Fruit fly (Drosophila melanogaster): ENCODE data around the gene Tcs4.

DNA sequence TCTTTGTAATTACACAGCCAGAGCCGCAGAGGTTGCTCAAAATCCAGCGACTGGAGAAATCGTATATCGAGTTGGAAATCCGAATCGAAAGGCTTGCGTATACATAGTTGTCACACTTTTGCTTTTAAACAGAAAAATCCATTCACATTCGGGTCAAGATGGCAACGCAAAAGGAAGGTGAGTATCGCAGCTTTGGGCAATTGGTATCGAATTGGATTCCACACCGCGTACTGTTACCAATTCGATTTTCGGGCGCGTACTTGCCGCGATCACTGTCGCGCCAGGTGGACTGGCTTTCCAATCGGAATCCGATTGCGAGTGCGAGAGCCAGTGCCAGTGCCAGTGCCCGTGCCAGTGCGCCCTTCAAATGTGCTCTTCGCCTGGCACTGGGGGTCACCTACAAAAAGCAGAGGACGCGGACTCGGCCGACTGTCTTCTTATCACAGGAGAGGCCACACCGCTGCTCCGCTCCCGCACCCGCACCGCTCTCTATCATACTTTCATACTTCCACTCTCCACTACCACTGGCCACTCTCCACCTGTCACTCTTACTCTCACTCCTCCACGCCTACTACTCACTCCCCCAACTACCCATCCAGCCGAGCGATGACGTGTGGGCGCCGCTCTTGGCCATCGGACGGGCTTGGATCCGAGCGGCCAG is 34.0 kb downstream of the Tcs4 start:
- TF ChIP-seq CG34367 (tag; optimal IDR thresholded peaks at IDR 0.05) (no peak), Pif1A (GFP tag; optimal IDR thresholded peaks at IDR 0.05) (no peak), fd96Ca (GFP tag; IDR thresholded peaks at IDR 0.05) (no peak), CG14655 (GFP tag; optimal IDR thresholded peaks at IDR 0.05) (no peak)

All from whole organism, pupa.